Worm (Caenorhabditis elegans) whole organism, late embryonic: ENCODE measurements around the gene F21C10.4.

Source experiments
- F13H6.1 ChIP-seq: sonication (generic microtip); optimal IDR thresholded peaks from 2 replicates; lab custom pipeline; 2016; ENCODE audit warnings: missing genetic modification characterization, missing compliant biosample characterization
- Y22D7AL.16 ChIP-seq: sonication (generic microtip); optimal IDR thresholded peaks from 2 replicates; lab custom pipeline; 2016; ENCODE audit warnings: missing genetic modification characterization, missing compliant biosample characterization
- ahr-1 ChIP-seq: sonication (generic microtip); optimal IDR thresholded peaks from 2 replicates; lab custom pipeline; 2016; ENCODE audit warnings: missing genetic modification characterization, missing compliant biosample characterization
- ama-1 ChIP-seq: fragments of 150-350 bp; optimal IDR thresholded peaks from 2 replicates; lab custom pipeline; 2014
- ceh-6 ChIP-seq: fragments of 200-800 bp; sonication (Bioruptor generic); optimal IDR thresholded peaks from 2 replicates; lab custom pipeline; 2018; ENCODE audit warnings: mild to moderate bottlenecking, missing genetic modification characterization, missing compliant biosample characterization
- dmd-4 ChIP-seq: sonication (generic microtip); optimal IDR thresholded peaks from 2 replicates; lab custom pipeline; 2016; ENCODE audit warnings: borderline replicate concordance, missing genetic modification characterization, missing compliant biosample characterization
- dve-1 ChIP-seq: sonication (generic microtip); optimal IDR thresholded peaks from 2 replicates; lab custom pipeline; 2017; ENCODE audit warnings: antibody characterized with exemption, mild to moderate bottlenecking, missing genetic modification characterization, missing compliant biosample characterization
- fkh-6 ChIP-seq: sonication (generic microtip); optimal IDR thresholded peaks from 2 replicates; lab custom pipeline; 2016; ENCODE audit warnings: missing genetic modification characterization, missing compliant biosample characterization
- lim-6 ChIP-seq: sonication (generic microtip); optimal IDR thresholded peaks from 2 replicates; lab custom pipeline; 2016; ENCODE audit warnings: missing genetic modification characterization, missing compliant biosample characterization
- nhr-232 ChIP-seq: sonication (generic microtip); optimal IDR thresholded peaks from 2 replicates; lab custom pipeline; 2016; ENCODE audit warnings: missing genetic modification characterization, missing compliant biosample characterization
- pha-4 ChIP-seq: fragments of 150-350 bp; optimal IDR thresholded peaks from 2 replicates; lab custom pipeline; 2018; ENCODE audit warnings: missing biosample characterization, missing genetic modification reagents, missing genetic modification characterization
- unc-42 ChIP-seq: sonication (generic microtip); optimal IDR thresholded peaks from 2 replicates; lab custom pipeline; 2016; ENCODE audit warnings: missing genotype, missing genetic modification characterization, missing compliant biosample characterization
- unc-55 ChIP-seq: sonication (generic microtip); optimal IDR thresholded peaks from 2 replicates; lab custom pipeline; 2017; ENCODE audit warnings: missing biosample characterization, missing genetic modification reagents, missing genetic modification characterization

DNA sequence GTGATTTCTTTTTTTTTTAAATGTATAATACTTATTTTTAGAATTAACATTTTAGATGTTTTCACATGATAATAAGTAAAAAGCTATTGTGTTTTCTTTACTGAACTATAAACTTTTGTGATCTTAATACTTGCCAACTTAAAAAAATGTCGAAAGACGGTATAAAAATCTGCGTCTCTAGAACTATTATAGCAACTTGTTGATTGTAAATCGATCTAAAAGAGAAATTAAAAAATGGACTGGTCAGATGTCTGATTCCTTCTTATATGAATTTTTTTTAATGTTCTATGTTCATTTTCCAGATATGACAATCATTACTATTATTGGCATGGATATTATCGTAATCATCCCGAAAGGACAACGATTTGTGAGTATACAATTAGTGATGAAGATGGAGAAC is 1.4 kb downstream of the F21C10.4 start, which contains the start of gene F21C10.3:
- TF ChIP-seq ama-1 (lab: Kevin White, UChicago), result no peak
- no peak for TF ChIP-seq dmd-4 (tag; lab: Kevin White, UChicago)
- TF ChIP-seq unc-55 (GFP tag; lab: Kevin White, UChicago), result no peak
- TF ChIP-seq nhr-232 (tag; lab: Kevin White, UChicago), result no peak
- TF ChIP-seq Y22D7AL.16 (tag; lab: Kevin White, UChicago), result no peak
- TF ChIP-seq F13H6.1, result no peak
- no peak for TF ChIP-seq fkh-6 (tag; lab: Kevin White, UChicago)
- no peak for TF ChIP-seq dve-1 (tag; lab: Kevin White, UChicago)
- TF ChIP-seq lim-6 (tag; lab: Kevin White, UChicago), result no peak
- no peak for TF ChIP-seq ceh-6 (GFP tag; lab: Kevin White, UChicago)
- TF ChIP-seq unc-42 (tag; lab: Kevin White, UChicago), result no peak
- TF ChIP-seq ahr-1 (tag; lab: Kevin White, UChicago), result no peak
- TF ChIP-seq pha-4, result no peak
